Fruit fly (Drosophila melanogaster): ENCODE results near the gene CG32284.

The CG32284 gene

dm6 chr3L:3194059-3194458 lies 7.6 kb downstream of the CG32284 start (continued):
- TF ChIP-seq mld (GFP tag; IDR thresholded peaks at IDR 0.05; ENCODE audit: partially characterized antibody) (no peak), shn (GFP tag; optimal IDR thresholded peaks at IDR 0.05) (no peak), Fer2 (tag; optimal IDR thresholded peaks at IDR 0.05) (peak; percentile 77), Dip3 (GFP tag; optimal IDR thresholded peaks at IDR 0.05) (peak; percentile 61), CG14965 (GFP tag; optimal IDR thresholded peaks at IDR 0.05; ENCODE audit: borderline replicate concordance) (no peak), CG15601 (tag; optimal IDR thresholded peaks at IDR 0.05) (peak; percentile 89), Rfx (GFP tag; IDR thresholded peaks at IDR 0.05) (peak; percentile 92), CG14441 (GFP tag; IDR thresholded peaks at IDR 0.05) (peak; percentile 94), GATAe (GFP tag; conservative IDR thresholded peaks at IDR 0.05) (peak; percentile 43; the same call in 1 of the 2 replicates), MBD-R2 (GFP tag; IDR thresholded peaks at IDR 0.05) (peak; percentile 76), twi (tag; optimal IDR thresholded peaks at IDR 0.05) (peak; percentile 77), bbx (GFP tag; IDR thresholded peaks at IDR 0.05; ENCODE audit: partially characterized antibody) (no peak), CG6254 (GFP tag; optimal IDR thresholded peaks at IDR 0.05) (peak; percentile 93), CG4820 (GFP tag; optimal IDR thresholded peaks at IDR 0.05) (peak; percentile 87), CG7839 (tag; optimal IDR thresholded peaks at IDR 0.05) (peak; percentile 95), dimm (GFP tag; IDR thresholded peaks at IDR 0.05) (peak; percentile 87), Nf-YC (tag; optimal IDR thresholded peaks at IDR 0.05) (peak; percentile 80), Deaf1 (tag; optimal IDR thresholded peaks at IDR 0.05) (peak; percentile 74), pita (GFP tag; optimal IDR thresholded peaks at IDR 0.05) (no peak), Abd-B (GFP tag; optimal IDR thresholded peaks at IDR 0.05) (peak; percentile 88), Usf (GFP tag; optimal IDR thresholded peaks at IDR 0.05) (peak; percentile 39), en (GFP tag; optimal IDR thresholded peaks at IDR 0.05) (peak; percentile 24), abd-A (tag; optimal IDR thresholded peaks at IDR 0.05) (peak; percentile 41), Doc3 (GFP tag; IDR thresholded peaks at IDR 0.05; ENCODE audit: partially characterized antibody) (no peak), amos (GFP tag; IDR thresholded peaks at IDR 0.05; ENCODE audit: partially characterized antibody) (no peak), CG11696 (GFP tag; IDR thresholded peaks at IDR 0.05) (peak; percentile 99), CG10979 (tag; optimal IDR thresholded peaks at IDR 0.05) (peak; percentile 93), CG16863 (GFP tag; optimal IDR thresholded peaks at IDR 0.05) (peak; percentile 66), Myb (GFP tag; optimal IDR thresholded peaks at IDR 0.05) (peak; percentile 32), bigmax (GFP tag; optimal IDR thresholded peaks at IDR 0.05) (peak; percentile 53), CG3726 (GFP tag; IDR thresholded peaks at IDR 0.05) (peak; percentile 90; the same call in 2 of the 3 replicates), zfh2 (GFP tag; optimal IDR thresholded peaks at IDR 0.05) (peak; percentile 14), CG17829 (tag; optimal IDR thresholded peaks at IDR 0.05) (peak; percentile 95), CG2889 (GFP tag; IDR thresholded peaks at IDR 0.05) (peak; percentile 81), Ada2b (GFP tag; IDR thresholded peaks at IDR 0.05) (peak; percentile 95), Doc2 (GFP tag; IDR thresholded peaks at IDR 0.05) (peak; percentile 73), CG9876 (GFP tag; optimal IDR thresholded peaks at IDR 0.05) (no peak), klu (GFP tag; IDR thresholded peaks at IDR 0.05) (peak; percentile 83), Atf6 (GFP tag; IDR thresholded peaks at IDR 0.05) (peak; percentile 93), CG7556 (GFP tag; optimal IDR thresholded peaks at IDR 0.05) (peak; percentile 92), Sry-β (GFP tag; optimal IDR thresholded peaks at IDR 0.05) (peak; percentile 58), Atf-2 (GFP tag; optimal IDR thresholded peaks at IDR 0.05) (peak; percentile 27), CHES-1-like (GFP tag; optimal IDR thresholded peaks at IDR 0.05) (peak; percentile 11), stwl (tag; optimal IDR thresholded peaks at IDR 0.05) (peak; percentile 50), Dip2 (GFP tag; IDR thresholded peaks at IDR 0.05) (peak; percentile 43; the same call in 1 of the 2 replicates), CG9932 (GFP tag; IDR thresholded peaks at IDR 0.05) (peak; percentile 81), CG10565 (GFP tag; optimal IDR thresholded peaks at IDR 0.05) (peak; percentile 57), CG5245 (GFP tag; optimal IDR thresholded peaks at IDR 0.05) (peak; percentile 87), inv (GFP tag; IDR thresholded peaks at IDR 0.05; ENCODE audit: partially characterized antibody) (no peak), Hmr (GFP tag; optimal IDR thresholded peaks at IDR 0.05) (peak; percentile 94), CG4328 (GFP tag; optimal IDR thresholded peaks at IDR 0.05) (peak; percentile 47)

Data from whole organism, embryonic.